Fruit fly (Drosophila melanogaster): ENCODE results near the gene CG9121.

The CG9121 gene

DNA sequence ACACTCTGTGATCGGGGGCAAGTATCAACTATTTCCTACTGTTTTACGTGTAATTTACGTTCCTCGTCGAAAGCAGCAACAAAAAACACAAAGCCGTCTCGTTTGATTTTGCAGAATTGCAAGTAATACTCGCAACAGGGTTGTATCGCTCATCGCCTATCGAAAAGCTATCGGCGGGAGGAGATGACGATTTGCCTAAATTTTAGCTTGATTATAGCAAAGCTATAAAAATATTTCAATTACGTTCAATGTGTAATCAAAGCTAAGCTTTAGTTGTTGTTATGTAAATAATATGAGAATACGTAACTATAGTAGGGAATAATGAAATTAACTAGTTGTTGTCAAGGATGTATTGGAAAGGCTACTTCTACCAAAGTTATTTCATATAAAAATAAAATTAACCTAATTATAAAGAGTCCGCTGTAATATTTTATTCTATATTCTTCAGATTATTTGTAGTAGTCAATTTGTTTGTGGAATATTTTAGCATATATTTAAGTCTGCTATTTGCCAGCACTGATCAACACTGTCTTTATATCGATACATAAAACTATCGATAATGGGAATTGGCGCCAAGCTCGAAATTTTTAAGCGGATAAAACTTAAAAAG is 8.9 kb upstream of the CG9121 start, which contains the start of gene Rpn11 (continued):
- TF ChIP-seq vri (GFP tag; optimal IDR thresholded peaks at IDR 0.05) (no peak), CG6163 (GFP tag; IDR thresholded peaks at IDR 0.05) (no peak), pdm3 (GFP tag; optimal IDR thresholded peaks at IDR 0.05) (no peak), dac (GFP tag; optimal IDR thresholded peaks at IDR 0.05) (no peak), Gug (GFP tag; IDR thresholded peaks at IDR 0.05) (0 out of 2 replicates have a peak, but pooled peaks have one; percentile 12)

DNA sequence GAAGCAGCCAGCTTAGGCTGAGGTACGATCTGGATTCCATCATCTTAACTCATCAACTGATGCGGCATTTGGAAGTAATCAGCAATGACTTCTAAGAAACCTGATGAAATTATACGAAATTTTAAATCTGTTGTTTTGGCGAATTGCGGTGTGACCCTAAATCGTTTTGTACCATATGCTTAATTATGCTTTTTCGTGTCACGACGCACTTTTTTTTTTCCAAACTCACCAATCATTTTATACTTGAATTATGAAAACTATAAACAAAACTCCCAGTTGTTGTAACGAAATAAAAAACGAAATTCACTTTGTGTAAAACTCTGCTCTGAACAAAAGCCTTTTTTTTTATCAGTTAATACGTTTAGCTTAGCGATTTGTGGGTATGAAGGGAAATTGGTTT is 7.2 kb upstream of the CG9121 start, which contains the start of gene Nepl3:
TSS of gene Nepl3 (minus strand) at position 155 of the 400 bp plus-strand sequence.
- TF ChIP-seq Eip78C (GFP tag) (peak; percentile 24), CG16779 (tag; optimal IDR thresholded peaks at IDR 0.05) (no peak), esn (GFP tag; optimal IDR thresholded peaks at IDR 0.05) (no peak), Sox14 (GFP tag; optimal IDR thresholded peaks at IDR 0.05) (no peak), dsx (GFP tag; optimal IDR thresholded peaks at IDR 0.05; ENCODE audit: poor library complexity, severe bottlenecking) (no peak), pdm3 (GFP tag; optimal IDR thresholded peaks at IDR 0.05) (no peak), CG6163 (GFP tag; IDR thresholded peaks at IDR 0.05) (no peak), CG7368 (GFP tag; optimal IDR thresholded peaks at IDR 0.05) (no peak)

DNA sequence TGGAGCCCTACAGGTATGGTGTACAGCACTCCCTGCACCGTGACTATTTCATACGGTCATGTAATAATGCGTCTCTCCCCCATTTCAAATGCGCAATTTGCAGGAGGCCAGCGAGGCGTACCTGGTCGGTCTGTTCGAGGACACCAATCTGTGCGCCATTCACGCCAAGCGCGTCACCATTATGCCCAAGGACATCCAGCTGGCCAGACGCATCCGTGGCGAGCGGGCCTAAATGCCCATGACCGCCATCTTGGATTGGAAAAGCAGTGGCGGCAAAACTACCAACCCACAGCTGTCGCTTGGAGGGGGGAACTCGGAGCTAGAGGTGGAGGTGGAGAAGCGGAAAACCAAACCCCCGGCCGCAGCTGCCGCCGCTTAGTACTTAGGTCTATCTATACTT is 4.7 kb upstream of the CG9121 start:
- no peak for TF ChIP-seq CG31627 (GFP tag; optimal IDR thresholded peaks at IDR 0.05)
- no peak for TF ChIP-seq CG32006 (GFP tag; optimal IDR thresholded peaks at IDR 0.05)
- no peak for TF ChIP-seq CG9139 (GFP tag; optimal IDR thresholded peaks at IDR 0.05)
- no peak for TF ChIP-seq CG16779 (tag; optimal IDR thresholded peaks at IDR 0.05)
- no peak for TF ChIP-seq eg (GFP tag; IDR thresholded peaks at IDR 0.05)
- no peak for TF ChIP-seq dac (GFP tag; optimal IDR thresholded peaks at IDR 0.05)
- no peak for TF ChIP-seq Smox (GFP tag; optimal IDR thresholded peaks at IDR 0.05)
- TF ChIP-seq net (GFP tag; optimal IDR thresholded peaks at IDR 0.05) = no peak
- TF ChIP-seq CG8319 (GFP tag; optimal IDR thresholded peaks at IDR 0.05) = no peak
- no peak for TF ChIP-seq CG10669 (GFP tag; optimal IDR thresholded peaks at IDR 0.05)
- no peak for TF ChIP-seq CG3919 (GFP tag; optimal IDR thresholded peaks at IDR 0.05)
- no peak for TF ChIP-seq cyc (GFP tag; optimal IDR thresholded peaks at IDR 0.05)

DNA sequence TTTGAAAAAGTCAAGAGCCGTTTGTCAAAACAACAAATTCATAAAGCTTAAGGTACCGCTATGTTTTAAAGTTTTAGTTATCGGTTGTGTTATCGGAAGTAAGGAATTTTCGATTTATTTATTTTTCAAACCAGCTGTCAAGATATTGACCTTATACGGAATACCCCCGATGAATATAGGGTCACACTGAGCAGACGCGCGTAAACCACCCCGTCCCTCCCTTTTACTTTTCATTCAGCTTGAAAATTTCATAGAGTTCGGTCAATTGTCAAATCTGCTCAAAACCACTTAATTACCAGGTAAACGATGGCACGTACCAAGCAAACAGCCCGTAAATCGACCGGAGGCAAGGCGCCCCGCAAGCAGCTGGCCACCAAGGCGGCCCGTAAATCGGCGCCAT is 4.1 kb upstream of the CG9121 start, which contains the start of the genes CG14036 and His3.3A:
TSS of gene CG14036 (minus strand) at position 64 of the 400 bp plus-strand sequence.
TSS of gene His3.3A (plus strand) at position 106 of the 400 bp plus-strand sequence.
- TF ChIP-seq Sox14 (GFP tag; optimal IDR thresholded peaks at IDR 0.05) (peak; percentile 0), pdm3 (GFP tag; optimal IDR thresholded peaks at IDR 0.05) (no peak), esn (GFP tag; optimal IDR thresholded peaks at IDR 0.05) (peak; percentile 31), fkh (GFP tag; optimal IDR thresholded peaks at IDR 0.05) (peak; percentile 92), CG1621 (tag; optimal IDR thresholded peaks at IDR 0.05) (peak; percentile 30), achi (GFP tag; optimal IDR thresholded peaks at IDR 0.05) (peak; percentile 49), Eip78C (GFP tag) (peak; percentile 60), svp (GFP tag) (peak; percentile 6), salr (GFP tag; optimal IDR thresholded peaks at IDR 0.05) (no peak)

DNA sequence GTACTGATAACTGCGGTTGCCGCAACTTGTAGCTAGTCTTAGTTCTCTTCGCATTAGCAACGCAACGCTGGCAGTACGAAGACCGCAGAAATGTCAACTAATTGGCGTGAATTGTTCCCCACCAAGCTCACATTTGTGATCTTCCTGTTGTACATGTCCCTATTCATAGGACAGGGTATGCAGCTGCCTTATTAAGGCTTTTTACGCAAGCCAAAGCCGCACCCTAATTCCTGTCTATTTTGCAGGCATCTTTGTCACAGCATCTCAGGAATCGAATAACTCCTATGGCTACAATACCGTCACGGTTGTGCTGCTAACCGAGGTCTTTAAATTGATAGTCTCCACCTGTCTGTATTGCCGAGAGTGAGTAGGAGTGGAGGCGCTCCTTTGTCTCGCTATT is 2.1 kb upstream of the CG9121 start, which contains the start of gene eIF3h:
TSS of gene eIF3h (minus strand) at position 101 of the 400 bp plus-strand sequence.
- TF ChIP-seq acj6 (GFP tag; optimal IDR thresholded peaks at IDR 0.05) = no peak
- TF ChIP-seq lz (GFP tag; optimal IDR thresholded peaks at IDR 0.05) = no peak
- no peak for TF ChIP-seq pdm3 (GFP tag; optimal IDR thresholded peaks at IDR 0.05)
- TF ChIP-seq eg (GFP tag; IDR thresholded peaks at IDR 0.05) = no peak
- TF ChIP-seq CG8632 (GFP tag; optimal IDR thresholded peaks at IDR 0.05) = no peak
- TF ChIP-seq Ets21C (GFP tag; optimal IDR thresholded peaks at IDR 0.05) = no peak
- TF ChIP-seq CG11762 (GFP tag; optimal IDR thresholded peaks at IDR 0.05; ENCODE audit: insufficient read depth) = no peak
- no peak for TF ChIP-seq Blimp-1 (GFP tag; optimal IDR thresholded peaks at IDR 0.05)
- TF ChIP-seq Met (GFP tag; optimal IDR thresholded peaks at IDR 0.05) = no peak
- no peak for TF ChIP-seq net (GFP tag; optimal IDR thresholded peaks at IDR 0.05)
- TF ChIP-seq CG4318 (GFP tag; optimal IDR thresholded peaks at IDR 0.05) = no peak

Measured in whole organism, prepupa.